Fruit fly (Drosophila melanogaster) whole organism, prepupa: Measurements from ENCODE around the gene CG32225.
A peak's percentile ranks its signal among the peaks of the same experiment; 100 is the strongest.

Experiments
- Blimp-1 ChIP-seq: fragments of 200-800 bp; sonication (Bioruptor generic); optimal IDR thresholded peaks from 3 replicates; lab custom pipeline; 2017; ENCODE audit warnings: missing biosample characterization, missing genetic modification characterization, mild to moderate bottlenecking, moderate library complexity, missing genetic modification reagents
- CG10631 ChIP-seq: fragments of 200-800 bp; sonication (Bioruptor generic); optimal IDR thresholded peaks from 2 replicates; lab custom pipeline; 2016; ENCODE audit warnings: missing biosample characterization, missing genetic modification characterization
- CG10669 ChIP-seq: fragments of 200-800 bp; sonication (Bioruptor generic); optimal IDR thresholded peaks from 3 replicates; lab custom pipeline; 2018; ENCODE audit warnings: missing biosample characterization, mild to moderate bottlenecking, missing genetic modification characterization, moderate library complexity
- CG11294 ChIP-seq: fragments of 200-800 bp; sonication (Bioruptor generic); IDR thresholded peaks from 2 replicates; pipeline ENCODE4 v1.3.6; 2022; ENCODE audit warnings: missing biosample characterization, missing genetic modification characterization
- CG11762 ChIP-seq: fragments of 200-800 bp; sonication (Bioruptor generic); optimal IDR thresholded peaks from 3 replicates; lab custom pipeline; 2016; ENCODE audit warnings: missing biosample characterization, missing genetic modification characterization; ENCODE audit not compliant: insufficient read depth
- CG11902 ChIP-seq: fragments of 200-800 bp; sonication (Bioruptor generic); optimal IDR thresholded peaks from 3 replicates; lab custom pipeline; 2016; ENCODE audit warnings: missing biosample characterization, missing genetic modification characterization
- CG1621 ChIP-seq: fragments of 200-800 bp; sonication (Bioruptor generic); optimal IDR thresholded peaks from 3 replicates; lab custom pipeline; 2018; ENCODE audit warnings: missing biosample characterization, mild to moderate bottlenecking, missing genetic modification characterization
- CG16779 ChIP-seq: fragments of 200-800 bp; sonication (Bioruptor generic); optimal IDR thresholded peaks from 3 replicates; lab custom pipeline; 2017; ENCODE audit warnings: missing biosample characterization, mild to moderate bottlenecking, missing genetic modification characterization
- CG31627 ChIP-seq: fragments of 200-800 bp; sonication (Bioruptor generic); optimal IDR thresholded peaks from 3 replicates; lab custom pipeline; 2016; ENCODE audit warnings: missing biosample characterization, missing genetic modification characterization
- CG34406 ChIP-seq: fragments of 200-800 bp; sonication (Bioruptor generic); optimal IDR thresholded peaks from 3 replicates; lab custom pipeline; 2016; ENCODE audit warnings: missing biosample characterization, missing genetic modification characterization
- CG3919 ChIP-seq: fragments of 200-800 bp; sonication (Bioruptor generic); optimal IDR thresholded peaks from 3 replicates; lab custom pipeline; 2016; ENCODE audit warnings: missing biosample characterization, missing genetic modification characterization
- CG4318 ChIP-seq: fragments of 200-800 bp; sonication (Bioruptor generic); optimal IDR thresholded peaks from 3 replicates; lab custom pipeline; 2017; ENCODE audit warnings: missing biosample characterization, mild to moderate bottlenecking, missing genetic modification characterization
- CG6792 ChIP-seq: fragments of 200-800 bp; sonication (Bioruptor generic); optimal IDR thresholded peaks from 3 replicates; lab custom pipeline; 2016; ENCODE audit warnings: missing biosample characterization, missing genetic modification characterization
- CG6808 ChIP-seq: fragments of 200-800 bp; sonication (Bioruptor generic); optimal IDR thresholded peaks from 3 replicates; lab custom pipeline; 2017; ENCODE audit warnings: missing biosample characterization, missing genetic modification characterization, mild to moderate bottlenecking, moderate library complexity, missing genetic modification reagents
- CG6854 ChIP-seq: fragments of 200-800 bp; sonication (Bioruptor generic); optimal IDR thresholded peaks from 2 replicates; lab custom pipeline; 2017; ENCODE audit warnings: missing biosample characterization, mild to moderate bottlenecking, missing genetic modification characterization
- CG8119 ChIP-seq: fragments of 200-800 bp; sonication (Bioruptor generic); IDR thresholded peaks from 3 replicates; pipeline ENCODE4 v1.3.6; 2022; ENCODE audit warnings: missing biosample characterization, missing genetic modification characterization
- CG8319 ChIP-seq: fragments of 200-800 bp; sonication (Bioruptor generic); optimal IDR thresholded peaks from 3 replicates; lab custom pipeline; 2016; ENCODE audit warnings: missing biosample characterization, missing genetic modification characterization
- CG8632 ChIP-seq: fragments of 200-800 bp; sonication (Bioruptor generic); optimal IDR thresholded peaks from 3 replicates; lab custom pipeline; 2016; ENCODE audit warnings: missing biosample characterization, missing genetic modification characterization
- CG9139 ChIP-seq: fragments of 200-800 bp; sonication (Bioruptor generic); optimal IDR thresholded peaks from 3 replicates; lab custom pipeline; 2017; ENCODE audit warnings: missing biosample characterization, mild to moderate bottlenecking, missing genetic modification characterization
- Eip75B ChIP-seq: fragments of 200-800 bp; sonication (Bioruptor generic); optimal IDR thresholded peaks from 3 replicates; lab custom pipeline; 2016; ENCODE audit warnings: missing biosample characterization, missing genetic modification characterization
- Eip78C ChIP-seq: fragments of 200-800 bp; sonication (Bioruptor generic); peaks from one replicate; lab custom pipeline; 2016; ENCODE audit warnings: missing biosample characterization, missing genetic modification characterization
- Eip93F ChIP-seq: fragments of 200-800 bp; sonication (Bioruptor generic); optimal IDR thresholded peaks from 2 replicates; lab custom pipeline; 2016; ENCODE audit warnings: missing biosample characterization, mild to moderate bottlenecking, missing genetic modification characterization
- Ets21C ChIP-seq: fragments of 200-800 bp; sonication (Bioruptor generic); optimal IDR thresholded peaks from 3 replicates; lab custom pipeline; 2016; ENCODE audit warnings: missing biosample characterization, missing genetic modification characterization
- Gug ChIP-seq: fragments of 200-800 bp; sonication (Bioruptor generic); IDR thresholded peaks from 2 replicates; pipeline ENCODE4 v1.3.6; 2022; ENCODE audit warnings: missing biosample characterization, missing genetic modification characterization
- Hr38 ChIP-seq: sonication (Bioruptor generic); optimal IDR thresholded peaks from 2 replicates; lab custom pipeline; 2016; ENCODE audit warnings: missing biosample characterization, missing genetic modification characterization
- Hr39 ChIP-seq: fragments of 200-800 bp; sonication (Bioruptor generic); optimal IDR thresholded peaks from 2 replicates; lab custom pipeline; 2016; ENCODE audit warnings: missing biosample characterization, missing genetic modification characterization
- Hr4 ChIP-seq: fragments of 200-800 bp; sonication (Bioruptor generic); optimal IDR thresholded peaks from 3 replicates; lab custom pipeline; 2016; ENCODE audit warnings: missing biosample characterization, missing genetic modification characterization
- Lpt ChIP-seq: fragments of 200-800 bp; sonication (Bioruptor generic); optimal IDR thresholded peaks from 3 replicates; lab custom pipeline; 2016; ENCODE audit warnings: missing biosample characterization, missing genetic modification characterization
- Met ChIP-seq: fragments of 200-800 bp; sonication (Bioruptor generic); optimal IDR thresholded peaks from 3 replicates; lab custom pipeline; 2016; ENCODE audit warnings: missing biosample characterization, missing genetic modification characterization
- OdsH ChIP-seq: fragments of 200-800 bp; sonication (Bioruptor generic); optimal IDR thresholded peaks from 3 replicates; lab custom pipeline; 2016; ENCODE audit warnings: missing biosample characterization, missing genetic modification characterization
- Sox15 ChIP-seq: fragments of 200-800 bp; sonication (Bioruptor generic); optimal IDR thresholded peaks from 3 replicates; lab custom pipeline; 2016; ENCODE audit warnings: missing biosample characterization, missing genetic modification characterization
- achi ChIP-seq: fragments of 200-800 bp; sonication (Bioruptor generic); optimal IDR thresholded peaks from 3 replicates; lab custom pipeline; 2016; ENCODE audit warnings: missing biosample characterization, missing genetic modification characterization
- acj6 ChIP-seq: fragments of 200-800 bp; sonication (Bioruptor generic); optimal IDR thresholded peaks from 3 replicates; lab custom pipeline; 2016; ENCODE audit warnings: missing biosample characterization, missing genetic modification characterization
- cyc ChIP-seq: fragments of 200-800 bp; sonication (Bioruptor generic); optimal IDR thresholded peaks from 3 replicates; lab custom pipeline; 2016; ENCODE audit warnings: missing biosample characterization, missing genetic modification characterization
- dac ChIP-seq: fragments of 200-800 bp; sonication (Bioruptor generic); optimal IDR thresholded peaks from 2 replicates; lab custom pipeline; 2017; ENCODE audit warnings: missing biosample characterization, mild to moderate bottlenecking, missing genetic modification characterization
- eg ChIP-seq: fragments of 200-800 bp; sonication (Bioruptor generic); IDR thresholded peaks from 3 replicates; pipeline ENCODE4 v1.3.6; 2022; ENCODE audit warnings: missing biosample characterization, missing genetic modification characterization
- esn ChIP-seq: fragments of 200-800 bp; sonication (Bioruptor generic); optimal IDR thresholded peaks from 2 replicates; lab custom pipeline; 2016; ENCODE audit warnings: missing biosample characterization, mild to moderate bottlenecking, missing genetic modification characterization, moderate library complexity
- fd59A ChIP-seq: fragments of 200-800 bp; sonication (Bioruptor generic); optimal IDR thresholded peaks from 2 replicates; lab custom pipeline; 2017; ENCODE audit warnings: missing biosample characterization, mild to moderate bottlenecking, missing genetic modification characterization, missing genetic modification reagents
- fd85E ChIP-seq: fragments of 200-800 bp; sonication (Bioruptor generic); optimal IDR thresholded peaks from 3 replicates; lab custom pipeline; 2016; ENCODE audit warnings: missing biosample characterization, missing genetic modification characterization
- fkh ChIP-seq: fragments of 200-800 bp; sonication (Bioruptor generic); optimal IDR thresholded peaks from 3 replicates; lab custom pipeline; 2017; ENCODE audit warnings: missing biosample characterization, mild to moderate bottlenecking, missing genetic modification characterization, moderate library complexity
- lz ChIP-seq: fragments of 200-800 bp; sonication (Bioruptor generic); optimal IDR thresholded peaks from 3 replicates; lab custom pipeline; 2016; ENCODE audit warnings: missing biosample characterization, missing genetic modification characterization
- net ChIP-seq: fragments of 200-800 bp; sonication (Bioruptor generic); optimal IDR thresholded peaks from 3 replicates; lab custom pipeline; 2016; ENCODE audit warnings: missing biosample characterization, missing genetic modification characterization
- pdm3 ChIP-seq: fragments of 200-800 bp; sonication (Bioruptor generic); optimal IDR thresholded peaks from 3 replicates; lab custom pipeline; 2016; ENCODE audit warnings: missing biosample characterization, missing genetic modification characterization
- salr ChIP-seq, 2 experiments: fragments of 200-800 bp; sonication (Bioruptor generic); optimal IDR thresholded peaks; 3 replicates each; lab custom pipeline; 2016 to 2018; ENCODE audit warnings: missing biosample characterization in 2 of 2, missing genetic modification characterization in 2 of 2, mild to moderate bottlenecking in 1 of 2
- spab ChIP-seq: fragments of 200-800 bp; sonication (Bioruptor generic); optimal IDR thresholded peaks from 2 replicates; lab custom pipeline; 2017; ENCODE audit warnings: missing biosample characterization, mild to moderate bottlenecking, missing genetic modification characterization, missing genetic modification reagents
- svp ChIP-seq: fragments of 200-800 bp; sonication (Bioruptor generic); peaks from one replicate; lab custom pipeline; 2016; ENCODE audit warnings: missing biosample characterization, missing genetic modification characterization
- topi ChIP-seq: fragments of 200-800 bp; sonication (Bioruptor generic); optimal IDR thresholded peaks from 3 replicates; lab custom pipeline; 2016; ENCODE audit warnings: missing biosample characterization, missing genetic modification characterization
- vri ChIP-seq: fragments of 200-800 bp; sonication (Bioruptor generic); optimal IDR thresholded peaks from 3 replicates; lab custom pipeline; 2016; ENCODE audit warnings: missing biosample characterization, mild to moderate bottlenecking, missing genetic modification characterization

The CG32225 gene

DNA sequence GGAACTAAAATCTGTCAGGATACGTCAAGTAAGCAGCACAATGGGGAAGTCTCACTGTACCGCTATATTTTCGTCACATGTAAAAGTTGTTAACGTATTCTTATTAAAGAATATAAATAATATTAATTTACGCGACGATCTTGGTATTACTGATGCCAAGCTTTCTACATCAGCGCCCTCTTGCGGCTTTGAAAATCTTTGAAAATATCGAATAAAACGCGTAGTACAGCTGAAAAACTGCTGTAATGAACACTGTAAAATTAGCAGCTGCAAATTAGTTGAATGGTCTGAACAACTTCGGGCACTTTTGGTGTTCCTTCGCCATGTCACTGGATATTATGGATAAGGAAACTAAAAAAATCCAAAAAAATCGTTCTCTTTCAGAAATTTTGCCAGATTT, 14.0 kb upstream of the CG32225 start:
- TF ChIP-seq Hr4 (GFP tag; lab: Kevin White, UChicago) (no peak), CG34406 (no peak), fkh (GFP tag; lab: Kevin White, UChicago) (no peak), net (GFP tag; lab: Kevin White, UChicago) (no peak), Hr39 (no peak), CG3919 (no peak), Ets21C (GFP tag; lab: Kevin White, UChicago) (no peak), CG8632 (GFP tag; lab: Kevin White, UChicago) (no peak), fd59A (GFP tag; lab: Kevin White, UChicago) (no peak), CG10631 (GFP tag; lab: Kevin White, UChicago) (no peak), Eip78C (no peak), Gug (GFP tag; lab: Robert Waterston, UW) (no peak), lz (GFP tag; lab: Kevin White, UChicago) (no peak), esn (GFP tag; lab: Kevin White, UChicago) (no peak)

DNA sequence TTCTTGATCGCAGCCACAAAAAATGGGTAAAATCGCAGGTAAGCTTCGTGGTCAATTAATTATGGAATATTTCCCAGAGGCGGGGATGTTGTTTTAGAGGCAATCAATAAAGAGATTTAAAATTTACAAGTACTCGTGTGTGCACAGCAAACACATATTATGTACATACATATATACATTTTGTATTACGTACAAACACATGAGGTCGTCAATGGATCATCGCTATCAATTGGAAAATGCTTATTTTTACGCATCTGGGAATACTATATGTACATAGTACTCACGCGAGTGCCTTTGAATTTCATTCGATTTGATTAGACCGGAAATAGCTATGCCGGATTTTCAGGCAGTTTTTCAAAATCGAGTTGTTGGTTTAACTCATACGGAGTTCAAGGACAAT, 11.7 kb upstream of the CG32225 start:
- TF ChIP-seq achi (GFP tag; lab: Kevin White, UChicago) (no peak), svp (peak; percentile 69)

DNA sequence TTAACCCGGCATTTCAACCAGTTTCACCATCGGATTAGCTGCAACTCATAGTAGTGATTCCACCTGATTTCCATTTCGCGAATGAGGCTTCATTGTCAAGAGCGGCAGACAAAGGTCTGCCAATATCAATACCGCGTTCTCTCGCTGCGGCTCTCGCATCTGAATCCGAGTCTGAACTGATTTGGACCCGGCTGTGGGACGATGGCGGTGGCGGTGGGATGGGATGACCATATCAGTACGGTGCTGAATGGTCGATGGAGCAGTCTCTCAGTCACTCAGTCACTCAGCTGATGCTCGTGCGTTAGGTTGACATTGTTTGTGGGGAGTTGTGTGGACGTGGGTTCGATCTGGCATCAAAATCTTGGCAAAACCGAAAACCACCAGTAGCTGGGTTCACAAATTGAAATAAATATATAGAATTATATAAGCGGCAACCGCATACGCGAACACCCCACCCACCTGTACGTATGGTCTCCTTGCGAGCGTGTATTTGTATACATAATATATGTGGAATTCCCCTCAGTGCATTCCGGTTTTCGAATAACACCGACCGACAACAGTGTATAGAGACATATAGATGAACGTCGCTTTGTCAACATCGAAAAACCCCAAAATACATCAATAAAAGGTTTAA, 11.0 kb upstream of the CG32225 start, which contains the start of gene Spn77Ba:
TSS of gene Spn77Ba (plus strand) at position 235 of the 634 bp plus-strand sequence.
- TF ChIP-seq OdsH = no peak
- no peak for TF ChIP-seq Ets21C (GFP tag; lab: Kevin White, UChicago)
- no peak for TF ChIP-seq topi (GFP tag; lab: Kevin White, UChicago)
- TF ChIP-seq fd85E (GFP tag; lab: Kevin White, UChicago) = no peak
- no peak for TF ChIP-seq Blimp-1 (GFP tag; lab: Kevin White, UChicago)
- no peak for TF ChIP-seq Gug (GFP tag; lab: Robert Waterston, UW)
- TF ChIP-seq Met (GFP tag; lab: Kevin White, UChicago) = peak; percentile 13
- no peak for TF ChIP-seq Eip93F (GFP tag; lab: Kevin White, UChicago)
- peak; percentile 11 for TF ChIP-seq CG8632 (GFP tag; lab: Kevin White, UChicago)
- no peak for TF ChIP-seq Hr38 (GFP tag; lab: Kevin White, UChicago)
- TF ChIP-seq fd59A (GFP tag; lab: Kevin White, UChicago) = no peak
- TF ChIP-seq salr (GFP tag; optimal IDR thresholded peaks at IDR 0.05; lab: Kevin White, UChicago) = no peak
- TF ChIP-seq acj6 = no peak
- TF ChIP-seq CG1621 (tag; lab: Kevin White, UChicago) = peak; percentile 53
- no peak for TF ChIP-seq dac (GFP tag; lab: Kevin White, UChicago)
- peak; percentile 44 for TF ChIP-seq CG6808 (GFP tag; lab: Kevin White, UChicago)
- peak; percentile 8 for TF ChIP-seq Lpt (GFP tag; lab: Kevin White, UChicago)
- no peak for TF ChIP-seq CG11902 (GFP tag; lab: Kevin White, UChicago)
- TF ChIP-seq CG31627 (GFP tag; lab: Kevin White, UChicago) = no peak
- TF ChIP-seq Sox15 (GFP tag; lab: Kevin White, UChicago) = no peak
- TF ChIP-seq Eip78C = peak; percentile 78
- no peak for TF ChIP-seq cyc (GFP tag; lab: Kevin White, UChicago)
- TF ChIP-seq CG34406 = no peak
- TF ChIP-seq CG11762 (GFP tag; lab: Kevin White, UChicago) = no peak
- TF ChIP-seq vri = peak; percentile 77
- no peak for TF ChIP-seq CG6792 (GFP tag; lab: Kevin White, UChicago)
- TF ChIP-seq CG6854 (GFP tag; lab: Kevin White, UChicago) = peak; percentile 58
- TF ChIP-seq CG10669 (GFP tag; lab: Kevin White, UChicago) = no peak
- TF ChIP-seq spab (GFP tag; lab: Kevin White, UChicago) = no peak
- no peak for TF ChIP-seq CG8319 (GFP tag; lab: Kevin White, UChicago)
- TF ChIP-seq eg = no peak; the same call in 2 of the 3 replicates
- TF ChIP-seq CG9139 (GFP tag; lab: Kevin White, UChicago) = peak; percentile 49
- no peak for TF ChIP-seq CG11294 (GFP tag; lab: Robert Waterston, UW)
- TF ChIP-seq Eip75B = peak; percentile 27
- no peak for TF ChIP-seq CG8119 (GFP tag; lab: Robert Waterston, UW)
- peak; percentile 20 for TF ChIP-seq achi (GFP tag; lab: Kevin White, UChicago)
- TF ChIP-seq pdm3 (GFP tag; lab: Kevin White, UChicago) = no peak
- no peak for TF ChIP-seq CG16779 (tag; lab: Kevin White, UChicago)
- no peak for TF ChIP-seq fkh (GFP tag; lab: Kevin White, UChicago)
- TF ChIP-seq CG4318 (GFP tag; lab: Kevin White, UChicago) = no peak
